Fruit fly (Drosophila melanogaster): ENCODE results near the gene dj.

dj gene

dm6 chr3R:7108589-7109312 is 49.6 kb downstream of the dj start:
- peak in 1 of 2 experiments; percentile 18 for TF ChIP-seq dl (GFP tag; optimal IDR thresholded peaks at IDR 0.05; ENCODE audit: insufficient read depth in 1 of 2, partially characterized antibody in 2 of 2)
- TF ChIP-seq Hr83 (GFP tag; optimal IDR thresholded peaks at IDR 0.05; ENCODE audit: poor library complexity, severe bottlenecking): no peak
- peak; percentile 59 for TF ChIP-seq jim (GFP tag; optimal IDR thresholded peaks at IDR 0.05)
- peak; percentile 81 for TF ChIP-seq CG32264 (GFP tag; optimal IDR thresholded peaks at IDR 0.05)
- TF ChIP-seq Vsx2 (GFP tag; optimal IDR thresholded peaks at IDR 0.05; ENCODE audit: partially characterized antibody): no peak
- no peak for TF ChIP-seq Abd-B (GFP tag; optimal IDR thresholded peaks at IDR 0.05)
- no peak for TF ChIP-seq Hr78 (GFP tag; optimal IDR thresholded peaks at IDR 0.05)
- no peak for TF ChIP-seq lola (GFP tag; optimal IDR thresholded peaks at IDR 0.05)
- peak; percentile 74 for TF ChIP-seq dsf (GFP tag; optimal IDR thresholded peaks at IDR 0.05; ENCODE audit: borderline replicate concordance)
- peak; percentile 96 for TF ChIP-seq fru (GFP tag; optimal IDR thresholded peaks at IDR 0.05)
- TF ChIP-seq h (GFP tag; optimal IDR thresholded peaks at IDR 0.05): peak; percentile 97
- TF ChIP-seq Sp1 (GFP tag; optimal IDR thresholded peaks at IDR 0.05): peak; percentile 91
- TF ChIP-seq foxo (GFP tag; optimal IDR thresholded peaks at IDR 0.05): peak in 1 of 2 experiments; percentile 97
- TF ChIP-seq Dfd (GFP tag; optimal IDR thresholded peaks at IDR 0.05): no peak
- TF ChIP-seq Rel (GFP tag; optimal IDR thresholded peaks at IDR 0.05): no peak
- TF ChIP-seq Rel (tag; optimal IDR thresholded peaks at IDR 0.05): peak; percentile 73
- peak; percentile 98 for TF ChIP-seq OdsH (GFP tag; optimal IDR thresholded peaks at IDR 0.05)
- TF ChIP-seq N (GFP tag; optimal IDR thresholded peaks at IDR 0.05): no peak
- TF ChIP-seq rgr (GFP tag; optimal IDR thresholded peaks at IDR 0.05): peak; percentile 96
- peak; percentile 91 for TF ChIP-seq sv (GFP tag; optimal IDR thresholded peaks at IDR 0.05)
- peak; percentile 94 for TF ChIP-seq dmrt93B (GFP tag; optimal IDR thresholded peaks at IDR 0.05)
- TF ChIP-seq Hnf4 (GFP tag; optimal IDR thresholded peaks at IDR 0.05): peak; percentile 94
- TF ChIP-seq sage (GFP tag; optimal IDR thresholded peaks at IDR 0.05): peak; percentile 54
- no peak for TF ChIP-seq pan (optimal IDR thresholded peaks at IDR 0.05)
- no peak for TF ChIP-seq Dif (GFP tag; optimal IDR thresholded peaks at IDR 0.05; ENCODE audit: partially characterized antibody)
- TF ChIP-seq brk (GFP tag; optimal IDR thresholded peaks at IDR 0.05): peak; percentile 91
- peak; percentile 96 for TF ChIP-seq woc (GFP tag; optimal IDR thresholded peaks at IDR 0.05)
- TF ChIP-seq Mio (GFP tag; optimal IDR thresholded peaks at IDR 0.05): no peak
- TF ChIP-seq Myc (optimal IDR thresholded peaks at IDR 0.05): no peak
- TF ChIP-seq CG9705 (GFP tag; optimal IDR thresholded peaks at IDR 0.05): peak; percentile 91
- peak; percentile 41 for TF ChIP-seq CrebA (GFP tag; optimal IDR thresholded peaks at IDR 0.05; ENCODE audit: borderline replicate concordance)
- peak; percentile 92 for TF ChIP-seq br (GFP tag; optimal IDR thresholded peaks at IDR 0.05)
- TF ChIP-seq psq (GFP tag; optimal IDR thresholded peaks at IDR 0.05): peak; percentile 92
- TF ChIP-seq tai (GFP tag; optimal IDR thresholded peaks at IDR 0.05): no peak
- TF ChIP-seq ey (GFP tag; optimal IDR thresholded peaks at IDR 0.05): peak; percentile 96
- peak; percentile 78 for TF ChIP-seq GATAd (GFP tag; optimal IDR thresholded peaks at IDR 0.05)
- peak; percentile 98 for TF ChIP-seq HLH106 (tag; optimal IDR thresholded peaks at IDR 0.05)
- TF ChIP-seq usp (GFP tag; optimal IDR thresholded peaks at IDR 0.05): no peak
- TF ChIP-seq Jra (GFP tag; optimal IDR thresholded peaks at IDR 0.05): peak; percentile 94

dm6 chr3R:7109760-7110303 is 50.7 kb downstream of the dj start:
- TF ChIP-seq psq (GFP tag; optimal IDR thresholded peaks at IDR 0.05): peak; percentile 52
- TF ChIP-seq dl (GFP tag; optimal IDR thresholded peaks at IDR 0.05; ENCODE audit: insufficient read depth in 1 of 2, partially characterized antibody in 2 of 2): peak; percentile 59 to 66
- peak; percentile 81 for TF ChIP-seq Dif (GFP tag; optimal IDR thresholded peaks at IDR 0.05; ENCODE audit: partially characterized antibody)
- TF ChIP-seq CG9705 (GFP tag; optimal IDR thresholded peaks at IDR 0.05): no peak

Data from whole organism, wandering third instar larva.